Worm (Caenorhabditis elegans) whole organism, mixed stage, embryonic: ENCODE results near the gene C04G6.11.

Experiments used
- blmp-1 ChIP-seq: fragments of 150-350 bp; optimal IDR thresholded peaks from 2 replicates; lab custom pipeline; 2014; ENCODE audit warnings: missing biosample characterization, missing genetic modification characterization
- lsy-2 ChIP-seq: fragments of 150-350 bp; optimal IDR thresholded peaks from 2 replicates; lab custom pipeline; 2014; ENCODE audit warnings: missing biosample characterization, missing genetic modification characterization
- mep-1 ChIP-seq: fragments of 150-350 bp; optimal IDR thresholded peaks from 2 replicates; lab custom pipeline; 2017; ENCODE audit warnings: missing biosample characterization, missing genetic modification reagents, missing genetic modification characterization, inconsistent platforms
- nhr-237 ChIP-seq: fragments of 150-350 bp; optimal IDR thresholded peaks from 2 replicates; lab custom pipeline; 2014; ENCODE audit warnings: missing biosample characterization, missing genetic modification characterization
- pha-4 ChIP-seq: fragments of 150-350 bp; optimal IDR thresholded peaks from 2 replicates; lab custom pipeline; 2018; ENCODE audit warnings: missing biosample characterization, missing genetic modification reagents, missing genetic modification characterization
- snpc-4 ChIP-seq: fragments of 150-350 bp; optimal IDR thresholded peaks from 2 replicates; lab custom pipeline; 2014; ENCODE audit warnings: missing biosample characterization, missing genetic modification characterization
- unc-62 ChIP-seq: fragments of 150-350 bp; optimal IDR thresholded peaks from 2 replicates; lab custom pipeline; 2014; ENCODE audit warnings: missing biosample characterization, missing genetic modification reagents, missing genetic modification characterization
- ztf-11 ChIP-seq: fragments of 150-350 bp; optimal IDR thresholded peaks from 2 replicates; lab custom pipeline; 2014; ENCODE audit warnings: missing biosample characterization, missing genetic modification characterization

ce11 chrII:5069525-5069924 is 34.1 kb downstream of the C04G6.11 start, which contains the start of gene idpb-2:
- no peak for TF ChIP-seq unc-62 (GFP tag; lab: Kevin White, UChicago)
- no peak for TF ChIP-seq blmp-1 (tag; lab: Kevin White, UChicago)
- no peak for TF ChIP-seq pha-4
- no peak for TF ChIP-seq snpc-4 (tag; lab: Kevin White, UChicago)
- TF ChIP-seq lsy-2 (tag; lab: Kevin White, UChicago) = no peak
- no peak for TF ChIP-seq mep-1
- TF ChIP-seq ztf-11 (tag; lab: Kevin White, UChicago) = no peak
- no peak for TF ChIP-seq nhr-237 (tag; lab: Kevin White, UChicago)
